ENCODE assay signal across 7 fruit fly cellular contexts in genomic region chr3R:31669153-31669934, dm6.
TF ChIP-seq lines count a peak whose summit lies in the region.

Gene Zmynd8 (plus strand): TSS chr3R:31669465.

- peak; percentile 36 for TF ChIP-seq CTCF in S2 (optimal IDR thresholded peaks at IDR 0.05; lab: Kevin White, UChicago)
- TF ChIP-seq CTCF in whole organism, embryonic (GFP tag; optimal IDR thresholded peaks at IDR 0.05; lab: Kevin White, UChicago): peak; percentile 34

TF ChIP-seq in Kc167, 6 proteins besides CTCF, POLR2A, EP300 and RAD21:
- TF ChIP-seq psq (optimal IDR thresholded peaks at IDR 0.05; lab: Kevin White, UChicago) (peak; percentile 73), Sin3A (optimal IDR thresholded peaks at IDR 0.05; lab: Kevin White, UChicago) (no peak)

TF ChIP-seq in whole organism, adult, 20 proteins besides CTCF, POLR2A, EP300 and RAD21:
- no peak for TF ChIP-seq toe (GFP tag; optimal IDR thresholded peaks at IDR 0.05; lab: Kevin White, UChicago)
- peak; percentile 22 for TF ChIP-seq CG1620 (GFP tag; optimal IDR thresholded peaks at IDR 0.05; lab: Kevin White, UChicago)
- TF ChIP-seq bab1 (GFP tag; optimal IDR thresholded peaks at IDR 0.05; lab: Kevin White, UChicago): peak; percentile 41
- TF ChIP-seq cic (GFP tag; optimal IDR thresholded peaks at IDR 0.05; lab: Kevin White, UChicago): no peak
- no peak for TF ChIP-seq tj (GFP tag; optimal IDR thresholded peaks at IDR 0.05; lab: Kevin White, UChicago)
- TF ChIP-seq CG12768 (GFP tag; optimal IDR thresholded peaks at IDR 0.05; lab: Kevin White, UChicago): peak; percentile 39
- peak; percentile 16 for TF ChIP-seq Crg-1 (GFP tag; optimal IDR thresholded peaks at IDR 0.05; lab: Kevin White, UChicago)

TF ChIP-seq in whole organism, embryonic, 481 proteins besides CTCF, POLR2A, EP300 and RAD21 (continues in another document):
- TF ChIP-seq hb (GFP tag; IDR thresholded peaks at IDR 0.05; lab: Robert Waterston, UW; ENCODE audit: partially characterized antibody) (peak; percentile 62; the same call in 1 of the 3 replicates), CG13775 (GFP tag; optimal IDR thresholded peaks at IDR 0.05; lab: Kevin White, UChicago) (no peak), CG16813 (GFP tag; IDR thresholded peaks at IDR 0.05; lab: Robert Waterston, UW; ENCODE audit: partially characterized antibody) (peak; percentile 78), trem (tag; optimal IDR thresholded peaks at IDR 0.05; lab: Kevin White, UChicago) (peak; percentile 85), CG42726 (GFP tag; IDR thresholded peaks at IDR 0.05; lab: Robert Waterston, UW; ENCODE audit: partially characterized antibody) (0 out of 2 replicates have a peak, but pooled peaks have one; percentile 47), Lhr (GFP tag; optimal IDR thresholded peaks at IDR 0.05; lab: Kevin White, UChicago) (peak; percentile 30), CG30431 (GFP tag; optimal IDR thresholded peaks at IDR 0.05; lab: Kevin White, UChicago) (no peak), HLHmδ (GFP tag; optimal IDR thresholded peaks at IDR 0.05; lab: Kevin White, UChicago) (no peak), YL-1 (GFP tag; optimal IDR thresholded peaks at IDR 0.05; lab: Kevin White, UChicago) (peak; percentile 67), nerfin-2 (GFP tag; IDR thresholded peaks at IDR 0.05; lab: Robert Waterston, UW; ENCODE audit: partially characterized antibody) (peak; percentile 78), sna (GFP tag; IDR thresholded peaks at IDR 0.05; lab: Robert Waterston, UW; ENCODE audit: partially characterized antibody) (peak; percentile 67), CG13894 (tag; optimal IDR thresholded peaks at IDR 0.05; lab: Kevin White, UChicago) (no peak), knrl (GFP tag; IDR thresholded peaks at IDR 0.05; lab: Robert Waterston, UW; ENCODE audit: partially characterized antibody) (peak; percentile 74), C15 (GFP tag; IDR thresholded peaks at IDR 0.05; lab: Robert Waterston, UW) (no peak), nmo (GFP tag; optimal IDR thresholded peaks at IDR 0.05; lab: Kevin White, UChicago) (peak; percentile 56), CG14710 (tag; optimal IDR thresholded peaks at IDR 0.05; lab: Kevin White, UChicago) (peak; percentile 68), stwl (tag; optimal IDR thresholded peaks at IDR 0.05; lab: Kevin White, UChicago) (peak; percentile 89), Dad (GFP tag; optimal IDR thresholded peaks at IDR 0.05; lab: Kevin White, UChicago) (peak; percentile 15)

TF ChIP-seq in whole organism, prepupa, 60 proteins besides CTCF, POLR2A, EP300 and RAD21:
- TF ChIP-seq ss (GFP tag; optimal IDR thresholded peaks at IDR 0.05; lab: Kevin White, UChicago) (peak in 1 of 2 experiments; percentile 5), CG1621 (tag; optimal IDR thresholded peaks at IDR 0.05; lab: Kevin White, UChicago) (peak; percentile 2), net (GFP tag; optimal IDR thresholded peaks at IDR 0.05; lab: Kevin White, UChicago) (no peak), Met (GFP tag; optimal IDR thresholded peaks at IDR 0.05; lab: Kevin White, UChicago) (no peak), CG3032 (tag; optimal IDR thresholded peaks at IDR 0.05; lab: Kevin White, UChicago) (peak; percentile 38), Eip78C (GFP tag; lab: Kevin White, UChicago) (peak; percentile 66), CG15336 (GFP tag; IDR thresholded peaks at IDR 0.05; lab: Robert Waterston, UW) (peak; percentile 11; the same call in 1 of the 2 replicates), CG6854 (GFP tag; optimal IDR thresholded peaks at IDR 0.05; lab: Kevin White, UChicago) (peak; percentile 43), Smox (GFP tag; optimal IDR thresholded peaks at IDR 0.05; lab: Kevin White, UChicago) (no peak), CG6792 (GFP tag; optimal IDR thresholded peaks at IDR 0.05; lab: Kevin White, UChicago) (no peak), esn (GFP tag; optimal IDR thresholded peaks at IDR 0.05; lab: Kevin White, UChicago) (peak; percentile 5), fd85E (GFP tag; optimal IDR thresholded peaks at IDR 0.05; lab: Kevin White, UChicago) (no peak), Hr38 (GFP tag; optimal IDR thresholded peaks at IDR 0.05; lab: Kevin White, UChicago) (no peak), CG6163 (GFP tag; IDR thresholded peaks at IDR 0.05; lab: Robert Waterston, UW) (no peak), CG6808 (GFP tag; optimal IDR thresholded peaks at IDR 0.05; lab: Kevin White, UChicago) (peak; percentile 32), Sox14 (GFP tag; optimal IDR thresholded peaks at IDR 0.05; lab: Kevin White, UChicago) (peak; percentile 25), CG7368 (GFP tag; optimal IDR thresholded peaks at IDR 0.05; lab: Kevin White, UChicago) (no peak), CG8119 (GFP tag; IDR thresholded peaks at IDR 0.05; lab: Robert Waterston, UW) (no peak), Ets21C (GFP tag; optimal IDR thresholded peaks at IDR 0.05; lab: Kevin White, UChicago) (no peak), Sox15 (GFP tag; optimal IDR thresholded peaks at IDR 0.05; lab: Kevin White, UChicago) (no peak), Blimp-1 (GFP tag; optimal IDR thresholded peaks at IDR 0.05; lab: Kevin White, UChicago) (peak; percentile 26), CG6276 (GFP tag; optimal IDR thresholded peaks at IDR 0.05; lab: Kevin White, UChicago) (no peak)

TF ChIP-seq in whole organism, pupa, 21 proteins besides CTCF, POLR2A, EP300 and RAD21:
- TF ChIP-seq CG34367 (tag; optimal IDR thresholded peaks at IDR 0.05; lab: Kevin White, UChicago): no peak
- no peak for TF ChIP-seq CG8301 (tag; optimal IDR thresholded peaks at IDR 0.05; lab: Kevin White, UChicago)
- TF ChIP-seq CG12605 (GFP tag; IDR thresholded peaks at IDR 0.05; lab: Robert Waterston, UW): no peak
- TF ChIP-seq CG17806 (tag; optimal IDR thresholded peaks at IDR 0.05; lab: Kevin White, UChicago): no peak
- TF ChIP-seq rn (GFP tag; IDR thresholded peaks at IDR 0.05; lab: Robert Waterston, UW): no peak
- TF ChIP-seq EcR (GFP tag; optimal IDR thresholded peaks at IDR 0.05; lab: Kevin White, UChicago): no peak
- no peak for TF ChIP-seq D1 (tag; optimal IDR thresholded peaks at IDR 0.05; lab: Kevin White, UChicago)
- TF ChIP-seq CG4496 (GFP tag; IDR thresholded peaks at IDR 0.05; lab: Robert Waterston, UW): peak; percentile 40; the same call in 2 of the 3 replicates
- TF ChIP-seq fd96Ca (GFP tag; IDR thresholded peaks at IDR 0.05; lab: Robert Waterston, UW): no peak
- TF ChIP-seq Snoo (tag; optimal IDR thresholded peaks at IDR 0.05; lab: Kevin White, UChicago): no peak
- no peak for TF ChIP-seq CG9948 (tag; optimal IDR thresholded peaks at IDR 0.05; lab: Kevin White, UChicago)
- no peak for TF ChIP-seq CG10348 (GFP tag; IDR thresholded peaks at IDR 0.05; lab: Robert Waterston, UW)
- TF ChIP-seq CG15710 (tag; optimal IDR thresholded peaks at IDR 0.05; lab: Kevin White, UChicago): peak; percentile 5
TF ChIP-seq in whole organism, pupa: peak in this region for 2.

TF ChIP-seq in whole organism, wandering third instar larva, 38 proteins besides CTCF, POLR2A, EP300 and RAD21:
- TF ChIP-seq Rel (GFP tag; optimal IDR thresholded peaks at IDR 0.05; lab: Kevin White, UChicago): no peak
- peak; percentile 100 for TF ChIP-seq Rel (tag; optimal IDR thresholded peaks at IDR 0.05; lab: Kevin White, UChicago)
- TF ChIP-seq fru (GFP tag; optimal IDR thresholded peaks at IDR 0.05; lab: Kevin White, UChicago): peak; percentile 19
- peak; percentile 85 for TF ChIP-seq Myc (optimal IDR thresholded peaks at IDR 0.05; lab: Kevin White, UChicago)
- no peak for TF ChIP-seq h (GFP tag; optimal IDR thresholded peaks at IDR 0.05; lab: Kevin White, UChicago)
